Fruit fly (Drosophila melanogaster) whole organism, embryonic: ENCODE results near the gene chic.

ENCODE experiments used
- CG2678 ChIP-seq: fragments of 200-800 bp; sonication (Bioruptor generic); optimal IDR thresholded peaks from 3 replicates; lab custom pipeline; 2019; ENCODE audit warnings: missing biosample characterization, mild to moderate bottlenecking, missing genetic modification characterization, moderate library complexity
- Rfx ChIP-seq: fragments of 200-800 bp; sonication (Bioruptor generic); IDR thresholded peaks from 2 replicates; pipeline ENCODE4 v1.3.6; 2022; ENCODE audit warnings: missing biosample characterization, missing genetic modification characterization

DNA sequence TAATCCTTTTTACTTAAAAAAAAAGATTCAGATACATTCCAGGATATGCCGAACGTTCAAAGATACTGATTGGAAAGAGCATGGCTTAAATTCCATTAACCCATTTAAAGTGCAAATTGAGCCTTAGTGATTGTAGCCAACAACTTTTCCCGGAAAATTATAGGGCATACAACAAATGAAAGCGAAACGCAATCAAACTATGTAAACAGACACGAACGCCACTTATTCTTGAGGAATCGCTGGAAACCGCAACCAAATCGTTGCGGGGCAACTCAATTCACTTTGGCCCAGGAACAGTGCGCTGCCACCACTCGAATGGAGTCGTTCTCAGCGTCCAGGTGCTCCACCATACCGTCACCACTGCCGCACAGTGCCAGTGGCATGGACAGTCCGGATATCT, 39.7 kb upstream of the chic start, which contains the start of gene CG13996:
- TF ChIP-seq CG2678 (tag; lab: Kevin White, UChicago) (no peak), Rfx (no peak)
